Fruit fly (Drosophila melanogaster) whole organism, wandering third instar larva: ENCODE data around the gene ast.

Experiments used
- Dfd ChIP-seq: fragments of >200 bp; optimal IDR thresholded peaks from 2 replicates; lab custom pipeline; 2017; ENCODE audit warnings: missing biosample characterization, missing genetic modification characterization
- GATAd ChIP-seq: sonication (Bioruptor generic); optimal IDR thresholded peaks from 2 replicates; lab custom pipeline; 2016; ENCODE audit warnings: missing biosample characterization, missing genetic modification characterization
- Hr78 ChIP-seq: fragments of >200 bp; optimal IDR thresholded peaks from 2 replicates; lab custom pipeline; 2017; ENCODE audit warnings: missing biosample characterization, missing genetic modification characterization
- Myc ChIP-seq: fragments of >200 bp; optimal IDR thresholded peaks from 2 replicates; lab custom pipeline; 2017
- OdsH ChIP-seq: fragments of 200-800 bp; sonication (Bioruptor generic); optimal IDR thresholded peaks from 2 replicates; lab custom pipeline; 2016; ENCODE audit warnings: missing biosample characterization, mild to moderate bottlenecking, missing genetic modification characterization
- br ChIP-seq: fragments of 200-800 bp; sonication (Bioruptor generic); optimal IDR thresholded peaks from 2 replicates; lab custom pipeline; 2016; ENCODE audit warnings: missing biosample characterization, missing genetic modification characterization
- dmrt93B ChIP-seq: fragments of 200-800 bp; sonication (Bioruptor generic); optimal IDR thresholded peaks from 2 replicates; lab custom pipeline; 2018; ENCODE audit warnings: missing biosample characterization, mild to moderate bottlenecking, missing genetic modification characterization
- ey ChIP-seq: fragments of 200-800 bp; sonication (Bioruptor generic); optimal IDR thresholded peaks from 2 replicates; lab custom pipeline; 2016; ENCODE audit warnings: missing biosample characterization, missing genetic modification characterization
- fru ChIP-seq: fragments of 200-800 bp; sonication (Bioruptor generic); optimal IDR thresholded peaks from 3 replicates; lab custom pipeline; 2016; ENCODE audit warnings: missing biosample characterization, mild to moderate bottlenecking, missing genetic modification characterization
- h ChIP-seq: fragments of 200-800 bp; sonication (Bioruptor generic); optimal IDR thresholded peaks from 3 replicates; lab custom pipeline; 2016; ENCODE audit warnings: missing biosample characterization, mild to moderate bottlenecking, missing genetic modification characterization
- psq ChIP-seq: fragments of 200-800 bp; sonication (Bioruptor generic); optimal IDR thresholded peaks from 3 replicates; lab custom pipeline; 2017; ENCODE audit warnings: missing biosample characterization, mild to moderate bottlenecking, missing genetic modification characterization, moderate library complexity
- sv ChIP-seq: fragments of 200-800 bp; sonication (Bioruptor generic); optimal IDR thresholded peaks from 3 replicates; lab custom pipeline; 2016; ENCODE audit warnings: missing biosample characterization, missing genetic modification characterization
- tai ChIP-seq: sonication (Bioruptor generic); optimal IDR thresholded peaks from 2 replicates; lab custom pipeline; 2016; ENCODE audit warnings: missing biosample characterization, missing genetic modification characterization
- usp ChIP-seq: fragments of >200 bp; optimal IDR thresholded peaks from 2 replicates; lab custom pipeline; 2017; ENCODE audit warnings: missing biosample characterization, missing genetic modification characterization

- no peak for TF ChIP-seq tai
- TF ChIP-seq usp (GFP tag; lab: Kevin White, UChicago): no peak
- peak; percentile 83 for TF ChIP-seq ey
- peak; percentile 69 for TF ChIP-seq psq (GFP tag; lab: Kevin White, UChicago)
- peak; percentile 3 for TF ChIP-seq sv (GFP tag; lab: Kevin White, UChicago)
- no peak for TF ChIP-seq Dfd (GFP tag; lab: Kevin White, UChicago)
- no peak for TF ChIP-seq Myc
- peak; percentile 82 for TF ChIP-seq h (GFP tag; lab: Kevin White, UChicago)
- peak; percentile 71 for TF ChIP-seq OdsH (GFP tag; lab: Kevin White, UChicago)
- no peak for TF ChIP-seq GATAd (GFP tag; lab: Kevin White, UChicago)
- no peak for TF ChIP-seq Hr78 (GFP tag; lab: Kevin White, UChicago)
- peak; percentile 79 for TF ChIP-seq br (GFP tag; lab: Kevin White, UChicago)
- TF ChIP-seq dmrt93B (GFP tag; lab: Kevin White, UChicago): peak; percentile 74
- TF ChIP-seq fru (GFP tag; lab: Kevin White, UChicago): peak; percentile 85
These were observed 15.0 kb upstream of the ast start for dm6 chr2L:1062473-1063363.
